Fruit fly (Drosophila melanogaster): Measurements from ENCODE around the gene LysP.

- TF ChIP-seq Sox102F (GFP tag; optimal IDR thresholded peaks at IDR 0.05) (no peak), eg (GFP tag; IDR thresholded peaks at IDR 0.05) (no peak), Eip75B (GFP tag; optimal IDR thresholded peaks at IDR 0.05) (no peak), CG6854 (GFP tag; optimal IDR thresholded peaks at IDR 0.05) (no peak), net (GFP tag; optimal IDR thresholded peaks at IDR 0.05) (no peak), fkh (GFP tag; optimal IDR thresholded peaks at IDR 0.05) (no peak), Hr39 (GFP tag; optimal IDR thresholded peaks at IDR 0.05) (no peak), CG3919 (GFP tag; optimal IDR thresholded peaks at IDR 0.05) (no peak), svp (GFP tag) (no peak), OdsH (GFP tag; optimal IDR thresholded peaks at IDR 0.05) (no peak), CG10669 (GFP tag; optimal IDR thresholded peaks at IDR 0.05) (no peak), CG11762 (GFP tag; optimal IDR thresholded peaks at IDR 0.05; ENCODE audit: insufficient read depth) (no peak)
Measured at dm6 chr3L:1172858-1173257, 45.6 kb downstream of the LysP start.
